Fruit fly (Drosophila melanogaster): ENCODE results near the gene CG7386.

CG7386 gene

DNA sequence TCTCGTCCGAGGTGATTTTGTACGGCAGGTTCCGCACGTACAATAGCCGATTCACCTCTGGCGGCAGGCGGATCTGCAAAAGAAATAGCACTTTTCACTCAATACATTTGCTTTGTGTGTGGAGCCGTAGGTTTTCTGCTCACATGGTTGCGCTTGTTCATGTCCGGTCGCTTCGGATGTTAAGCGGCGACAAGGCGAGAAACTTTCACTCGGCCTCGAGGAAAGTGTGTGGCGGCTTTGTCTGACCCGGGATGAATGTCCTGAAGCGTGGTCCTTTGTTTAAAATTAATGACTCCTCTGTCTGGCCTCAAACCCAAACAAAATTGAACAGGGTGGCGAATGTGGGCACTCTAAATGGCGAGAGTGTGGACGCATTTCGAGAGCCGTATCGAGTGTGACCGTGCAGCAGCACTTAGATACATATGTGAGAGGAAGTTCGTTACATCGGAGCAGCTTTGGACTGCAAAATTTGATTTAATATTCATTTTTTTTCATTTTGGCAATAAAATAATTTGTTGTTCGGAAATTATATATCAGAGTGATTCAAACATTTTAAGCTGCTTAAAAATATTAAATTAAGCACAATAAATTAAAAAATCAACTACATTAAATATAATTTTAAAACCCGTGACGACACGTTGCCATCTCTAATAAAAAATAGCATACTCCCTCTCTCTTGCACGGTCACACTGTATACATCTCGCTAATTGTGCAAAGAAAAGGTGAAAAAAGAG is 3.4 kb downstream of the CG7386 start, which contains the start of the genes Sf3b6 and Tnpo (continued):
- no peak for TF ChIP-seq Blimp-1 (GFP tag; optimal IDR thresholded peaks at IDR 0.05)
- TF ChIP-seq Ets96B (tag; optimal IDR thresholded peaks at IDR 0.05), result peak; percentile 73
- TF ChIP-seq Eip93F (GFP tag; optimal IDR thresholded peaks at IDR 0.05), result peak; percentile 23
- peak; percentile 74 for TF ChIP-seq topi (GFP tag; optimal IDR thresholded peaks at IDR 0.05)
- peak; percentile 84 for TF ChIP-seq CG3032 (tag; optimal IDR thresholded peaks at IDR 0.05)
- peak; percentile 70 for TF ChIP-seq CG8632 (GFP tag; optimal IDR thresholded peaks at IDR 0.05)
- TF ChIP-seq OdsH (GFP tag; optimal IDR thresholded peaks at IDR 0.05), result peak; percentile 86
- peak; percentile 90 for TF ChIP-seq Sox15 (GFP tag; optimal IDR thresholded peaks at IDR 0.05)
- peak; percentile 86 for TF ChIP-seq lz (GFP tag; optimal IDR thresholded peaks at IDR 0.05)
- peak; percentile 82 for TF ChIP-seq Ets21C (GFP tag; optimal IDR thresholded peaks at IDR 0.05)
- peak; percentile 47 for TF ChIP-seq CG7368 (GFP tag; optimal IDR thresholded peaks at IDR 0.05)
- TF ChIP-seq Lpt (GFP tag; optimal IDR thresholded peaks at IDR 0.05), result peak; percentile 60
- no peak for TF ChIP-seq salr (GFP tag; optimal IDR thresholded peaks at IDR 0.05)
- TF ChIP-seq Hr39 (GFP tag; optimal IDR thresholded peaks at IDR 0.05), result peak; percentile 86
- no peak for TF ChIP-seq CG34406 (GFP tag; optimal IDR thresholded peaks at IDR 0.05)
- TF ChIP-seq CG10669 (GFP tag; optimal IDR thresholded peaks at IDR 0.05), result peak; percentile 73
- no peak for TF ChIP-seq CG4318 (GFP tag; optimal IDR thresholded peaks at IDR 0.05)
- TF ChIP-seq CG32006 (GFP tag; optimal IDR thresholded peaks at IDR 0.05), result no peak
- no peak for TF ChIP-seq Sox102F (GFP tag; optimal IDR thresholded peaks at IDR 0.05)
- TF ChIP-seq svp (GFP tag), result no peak
- peak; percentile 87 for TF ChIP-seq CG10631 (GFP tag; optimal IDR thresholded peaks at IDR 0.05)
- no peak for TF ChIP-seq dsx (GFP tag; optimal IDR thresholded peaks at IDR 0.05; ENCODE audit: poor library complexity, severe bottlenecking)
- no peak for TF ChIP-seq Eip75B (GFP tag; optimal IDR thresholded peaks at IDR 0.05)
- TF ChIP-seq Hr38 (GFP tag; optimal IDR thresholded peaks at IDR 0.05), result no peak
- TF ChIP-seq CG6792 (GFP tag; optimal IDR thresholded peaks at IDR 0.05), result peak; percentile 75
- no peak; the same call in 1 of the 3 replicates for TF ChIP-seq CG8119 (GFP tag; IDR thresholded peaks at IDR 0.05)
- no peak for TF ChIP-seq spab (GFP tag; optimal IDR thresholded peaks at IDR 0.05)
- no peak for TF ChIP-seq ss (GFP tag; optimal IDR thresholded peaks at IDR 0.05)
- no peak for TF ChIP-seq CG3919 (GFP tag; optimal IDR thresholded peaks at IDR 0.05)

DNA sequence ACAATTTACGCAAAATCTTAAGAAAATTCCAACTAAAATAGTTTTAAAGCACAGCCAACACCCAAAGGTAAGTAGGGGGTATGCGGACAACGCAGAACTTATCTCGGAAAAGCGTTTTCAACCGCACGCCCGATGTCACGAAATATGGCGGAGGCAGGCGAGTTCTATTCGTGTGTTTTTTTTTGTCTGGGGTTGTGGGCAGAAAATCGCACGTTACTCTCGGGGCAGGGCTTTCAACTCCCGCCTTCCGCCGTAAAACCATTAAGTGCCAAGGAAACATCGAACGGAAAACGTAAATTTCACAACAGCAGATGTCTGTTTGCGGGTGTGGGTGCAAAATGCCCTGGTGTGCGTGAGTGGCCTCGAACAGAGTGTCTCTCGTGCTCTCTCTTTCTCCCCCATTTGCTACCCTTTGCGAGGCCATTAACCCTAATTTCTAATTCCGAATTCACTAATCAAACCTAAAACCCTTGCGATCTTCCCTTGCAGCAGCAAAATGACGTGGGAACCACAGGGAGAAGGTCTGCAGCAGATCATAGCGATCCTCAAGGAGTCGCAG is 4.1 kb downstream of the CG7386 start:
- TF ChIP-seq esn (GFP tag; optimal IDR thresholded peaks at IDR 0.05), result no peak
- TF ChIP-seq Eip78C (GFP tag), result no peak
- TF ChIP-seq CG3919 (GFP tag; optimal IDR thresholded peaks at IDR 0.05), result no peak
- no peak for TF ChIP-seq CG6854 (GFP tag; optimal IDR thresholded peaks at IDR 0.05)
- no peak for TF ChIP-seq CG10631 (GFP tag; optimal IDR thresholded peaks at IDR 0.05)
- TF ChIP-seq CG6808 (GFP tag; optimal IDR thresholded peaks at IDR 0.05), result no peak

DNA sequence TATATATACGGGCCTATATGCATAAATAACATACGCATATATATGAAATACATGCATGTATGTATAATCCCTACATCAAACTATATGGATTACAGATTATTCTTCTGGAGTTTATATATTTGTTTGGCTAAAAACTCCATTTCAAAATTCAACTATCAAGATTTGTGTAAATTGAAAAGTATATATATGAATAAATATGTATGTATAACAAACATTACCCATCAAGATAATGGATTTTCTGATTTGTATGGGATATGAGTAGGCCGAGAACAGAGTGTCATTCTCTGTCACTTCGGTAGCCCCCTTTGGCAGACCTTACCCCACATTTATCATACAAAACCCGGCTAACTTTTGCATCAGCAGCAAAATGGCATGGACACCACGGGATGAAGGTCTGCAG is 10.6 kb downstream of the CG7386 start, which contains the start of gene CG8219:
Gene CG8219 (plus strand): TSS at position 301 of the 400 bp plus-strand sequence.
- TF ChIP-seq Blimp-1 (GFP tag; optimal IDR thresholded peaks at IDR 0.05), result no peak
- no peak for TF ChIP-seq CG11294 (GFP tag; IDR thresholded peaks at IDR 0.05)
- TF ChIP-seq Ets96B (tag; optimal IDR thresholded peaks at IDR 0.05), result no peak
- no peak for TF ChIP-seq CG7368 (GFP tag; optimal IDR thresholded peaks at IDR 0.05)
- TF ChIP-seq dac (GFP tag; optimal IDR thresholded peaks at IDR 0.05), result no peak
- no peak for TF ChIP-seq Met (GFP tag; optimal IDR thresholded peaks at IDR 0.05)
- TF ChIP-seq ss (GFP tag; optimal IDR thresholded peaks at IDR 0.05), result no peak
- TF ChIP-seq cyc (GFP tag; optimal IDR thresholded peaks at IDR 0.05), result no peak
- TF ChIP-seq CG8119 (GFP tag; IDR thresholded peaks at IDR 0.05), result no peak
- TF ChIP-seq topi (GFP tag; optimal IDR thresholded peaks at IDR 0.05), result no peak
- no peak for TF ChIP-seq CG11762 (GFP tag; optimal IDR thresholded peaks at IDR 0.05; ENCODE audit: insufficient read depth)
- no peak for TF ChIP-seq CG3919 (GFP tag; optimal IDR thresholded peaks at IDR 0.05)
- no peak for TF ChIP-seq Sox15 (GFP tag; optimal IDR thresholded peaks at IDR 0.05)
- TF ChIP-seq CG6792 (GFP tag; optimal IDR thresholded peaks at IDR 0.05), result no peak
- no peak for TF ChIP-seq fkh (GFP tag; optimal IDR thresholded peaks at IDR 0.05)
- TF ChIP-seq CG31627 (GFP tag; optimal IDR thresholded peaks at IDR 0.05), result no peak
- TF ChIP-seq CG8319 (GFP tag; optimal IDR thresholded peaks at IDR 0.05), result no peak
- no peak for TF ChIP-seq CG6808 (GFP tag; optimal IDR thresholded peaks at IDR 0.05)

Data from whole organism, prepupa.